Fruit fly (Drosophila melanogaster): ENCODE results near the gene CG32371.

dm6 chr3L:7792249-7792648 is 24.1 kb upstream of the CG32371 start:
- no peak for TF ChIP-seq CTCF (optimal IDR thresholded peaks at IDR 0.05)
- no peak for TF ChIP-seq CG8478 (optimal IDR thresholded peaks at IDR 0.05)

Data from S2 (cell line).